Worm (Caenorhabditis elegans): ENCODE measurements around the gene irg-3.

DNA sequence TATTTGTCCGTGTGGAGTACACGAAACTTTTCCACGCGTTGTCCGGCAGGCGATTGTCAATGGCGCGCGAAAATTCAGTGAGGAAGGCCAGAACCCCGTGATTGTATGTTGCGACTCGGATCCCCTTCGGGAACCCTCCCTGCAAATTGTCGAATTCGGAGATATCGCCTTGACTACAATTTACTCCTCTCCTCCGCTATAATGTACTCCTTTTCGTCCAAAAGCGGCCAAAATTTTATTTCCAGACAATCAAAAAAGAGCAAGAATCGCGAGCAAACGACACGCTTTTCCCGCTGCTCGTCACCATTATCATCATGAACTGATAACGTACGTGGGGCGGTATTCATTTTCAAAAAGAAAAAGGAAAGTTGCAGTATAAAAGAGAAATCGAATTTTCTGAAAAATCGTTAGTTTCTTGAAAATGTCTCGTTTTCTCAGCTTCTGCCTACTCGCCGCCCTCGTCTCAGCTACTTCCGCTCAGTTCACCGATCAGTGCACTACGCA, at the start of gene irg-3:
- TF ChIP-seq pqm-1 (tag; optimal IDR thresholded peaks at IDR 0.05) (no peak), nfya-1 (tag; optimal IDR thresholded peaks at IDR 0.05; ENCODE audit: insufficient read depth) (no peak), ceh-82 (tag; optimal IDR thresholded peaks at IDR 0.05) (no peak), ztf-4 (tag; optimal IDR thresholded peaks at IDR 0.05) (no peak), ama-1 (optimal IDR thresholded peaks at IDR 0.05) (no peak), lin-39 (tag; optimal IDR thresholded peaks at IDR 0.05) (no peak), nhr-28 (tag; optimal IDR thresholded peaks at IDR 0.05) (no peak), unc-39 (tag; optimal IDR thresholded peaks at IDR 0.05) (no peak), ceh-16 (tag; optimal IDR thresholded peaks at IDR 0.05) (no peak), skn-1 (tag; optimal IDR thresholded peaks at IDR 0.05) (no peak)

Data from whole organism, L3 larva.